Worm (Caenorhabditis elegans) whole organism, early embryonic: ENCODE data around the gene lin-25.

Source experiments
- F13C5.2 ChIP-seq: sonication (generic microtip); optimal IDR thresholded peaks from 2 replicates; lab custom pipeline; 2017; ENCODE audit warnings: mild to moderate bottlenecking, missing genetic modification characterization, inconsistent platforms, missing compliant biosample characterization
- ama-1 ChIP-seq: fragments of 150-350 bp; optimal IDR thresholded peaks from 2 replicates; lab custom pipeline; 2014
- ceh-36 ChIP-seq: sonication (generic microtip); optimal IDR thresholded peaks from 2 replicates; lab custom pipeline; 2016; ENCODE audit warnings: missing genetic modification characterization, inconsistent platforms, missing compliant biosample characterization
- ets-7 ChIP-seq: sonication (generic microtip); optimal IDR thresholded peaks from 2 replicates; lab custom pipeline; 2016; ENCODE audit warnings: missing genotype, missing genetic modification characterization, missing compliant biosample characterization
- hmbx-1 ChIP-seq: sonication (generic microtip); optimal IDR thresholded peaks from 2 replicates; lab custom pipeline; 2016; ENCODE audit warnings: mild to moderate bottlenecking, missing genetic modification characterization, missing compliant biosample characterization
- pes-1 ChIP-seq: fragments of 200-800 bp; sonication (Bioruptor generic); IDR thresholded peaks from 2 replicates; pipeline ENCODE4 v1.3.6; 2022; ENCODE audit warnings: missing genetic modification reagents, missing genetic modification characterization, missing compliant biosample characterization
- sea-1 ChIP-seq: fragments of 200-800 bp; sonication (Bioruptor generic); conservative IDR thresholded peaks from 2 replicates; pipeline ENCODE4 v1.3.6; 2022; ENCODE audit warnings: missing genetic modification characterization, missing compliant biosample characterization
- tbx-37 ChIP-seq: fragments of 200-800 bp; sonication (Bioruptor generic); conservative IDR thresholded peaks from 2 replicates; pipeline ENCODE4 v1.3.6; 2022; ENCODE audit warnings: missing genetic modification reagents, missing genetic modification characterization, missing compliant biosample characterization

DNA sequence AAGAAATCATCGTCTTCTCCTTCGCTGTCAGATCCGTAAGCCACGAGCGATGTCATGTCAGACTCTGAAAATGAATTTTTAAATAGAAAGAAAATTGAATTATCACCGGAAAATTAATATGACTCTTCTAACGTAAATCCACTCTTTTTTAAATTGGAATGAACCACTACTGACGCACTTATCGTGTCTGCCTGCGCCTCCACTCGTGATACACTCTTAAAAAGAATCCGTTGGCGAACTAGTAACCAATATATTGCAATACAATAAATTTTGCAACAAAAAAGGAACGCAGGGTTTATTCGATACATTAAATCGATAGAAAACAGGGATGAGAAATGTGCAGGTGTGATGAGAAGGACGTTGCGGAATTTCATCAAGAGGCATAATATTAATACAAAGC, 9.7 kb downstream of the lin-25 start, which contains the start of gene ccch-3:
- TF ChIP-seq ama-1 (lab: Kevin White, UChicago) (no peak), sea-1 (no peak), hmbx-1 (tag; lab: Kevin White, UChicago) (no peak), pes-1 (GFP tag; lab: Robert Waterston, UW) (no peak), ets-7 (tag; lab: Kevin White, UChicago) (no peak), F13C5.2 (no peak), tbx-37 (GFP tag; lab: Robert Waterston, UW) (no peak), ceh-36 (tag; lab: Kevin White, UChicago) (no peak)
